Fruit fly (Drosophila melanogaster) whole organism, embryonic: ENCODE measurements around the gene foxo.

Experiments used
- CG10366 ChIP-seq: fragments of 200-800 bp; sonication (Bioruptor generic); IDR thresholded peaks from 2 replicates; pipeline ENCODE4 v1.3.6; 2022; ENCODE audit warnings: missing biosample characterization, missing genetic modification characterization
- CG11560 ChIP-seq: fragments of 200-800 bp; sonication (Bioruptor generic); IDR thresholded peaks from 3 replicates; pipeline ENCODE4 v1.3.6; 2022; ENCODE audit warnings: missing biosample characterization, missing genetic modification characterization
- CG11696 ChIP-seq: fragments of 200-800 bp; sonication (Bioruptor generic); IDR thresholded peaks from 2 replicates; pipeline ENCODE4 v1.3.6; 2022; ENCODE audit warnings: missing biosample characterization, missing genetic modification characterization
- CG11723 ChIP-seq: fragments of 200-800 bp; sonication (Bioruptor generic); optimal IDR thresholded peaks from 2 replicates; lab custom pipeline; 2017; ENCODE audit warnings: missing biosample characterization, mild to moderate bottlenecking, missing genetic modification characterization
- CG12104 ChIP-seq: fragments of 200-800 bp; sonication (Bioruptor generic); optimal IDR thresholded peaks from 3 replicates; lab custom pipeline; 2016; ENCODE audit warnings: missing biosample characterization, missing genetic modification characterization
- CG12299 ChIP-seq: fragments of 200-800 bp; sonication (Bioruptor generic); optimal IDR thresholded peaks from 2 replicates; lab custom pipeline; 2018; ENCODE audit warnings: missing biosample characterization, mild to moderate bottlenecking, missing genetic modification characterization
- CG13287 ChIP-seq: fragments of 200-800 bp; sonication (Bioruptor generic); IDR thresholded peaks from 2 replicates; pipeline ENCODE4 v1.3.6; 2022; ENCODE audit warnings: missing biosample characterization, missing genetic modification characterization; ENCODE audit not compliant: partially characterized antibody
- CG1647 ChIP-seq: fragments of 200-800 bp; sonication (Bioruptor generic); optimal IDR thresholded peaks from 3 replicates; lab custom pipeline; 2016; ENCODE audit warnings: missing biosample characterization, missing genetic modification characterization
- CG17912 ChIP-seq: fragments of 200-800 bp; sonication (Bioruptor generic); optimal IDR thresholded peaks from 2 replicates; lab custom pipeline; 2018; ENCODE audit warnings: missing biosample characterization, mild to moderate bottlenecking, missing genetic modification characterization
- CG18011 ChIP-seq: fragments of 200-800 bp; sonication (Bioruptor generic); optimal IDR thresholded peaks from 2 replicates; lab custom pipeline; 2017; ENCODE audit warnings: missing biosample characterization, missing genetic modification characterization, mild to moderate bottlenecking, moderate library complexity, missing genotype
- CG1832 ChIP-seq: fragments of 200-800 bp; sonication (Bioruptor generic); optimal IDR thresholded peaks from 2 replicates; lab custom pipeline; 2017; ENCODE audit warnings: missing biosample characterization, mild to moderate bottlenecking, missing genetic modification characterization, inconsistent platforms
- CG2678 ChIP-seq: fragments of 200-800 bp; sonication (Bioruptor generic); optimal IDR thresholded peaks from 3 replicates; lab custom pipeline; 2019; ENCODE audit warnings: missing biosample characterization, mild to moderate bottlenecking, missing genetic modification characterization, moderate library complexity
- CG32772 ChIP-seq: fragments of 200-800 bp; sonication (Bioruptor generic); IDR thresholded peaks from 2 replicates; pipeline ENCODE4 v1.3.6; 2022; ENCODE audit warnings: missing biosample characterization, missing genetic modification characterization
- CG9215 ChIP-seq: fragments of 200-800 bp; sonication (Bioruptor generic); IDR thresholded peaks from 2 replicates; pipeline ENCODE4 v1.3.6; 2022; ENCODE audit warnings: missing biosample characterization, missing genetic modification characterization
- CG9817 ChIP-seq: fragments of 200-800 bp; sonication (Bioruptor generic); optimal IDR thresholded peaks from 2 replicates; lab custom pipeline; 2018; ENCODE audit warnings: missing biosample characterization, mild to moderate bottlenecking, missing genetic modification characterization, moderate library complexity
- CoRest ChIP-seq: fragments of 200-800 bp; sonication (Bioruptor generic); optimal IDR thresholded peaks from 3 replicates; lab custom pipeline; 2018; ENCODE audit warnings: missing biosample characterization, mild to moderate bottlenecking, missing genetic modification characterization, moderate library complexity
- Dfd ChIP-seq, 2 experiments: fragments of >200 bp; optimal IDR thresholded peaks; 2 replicates each; lab custom pipeline; 2017; ENCODE audit warnings: missing biosample characterization in 2 of 2, missing genetic modification characterization in 2 of 2
- Eip74EF ChIP-seq, 2 experiments: fragments of 200-800 bp in 1 of 2; fragments of >200 bp in 1 of 2; sonication (Bioruptor generic) in 1 of 2; optimal IDR thresholded peaks; 2 replicates each; lab custom pipeline; 2017 to 2019; ENCODE audit warnings: missing biosample characterization in 2 of 2, missing genetic modification characterization in 2 of 2, mild to moderate bottlenecking in 1 of 2, moderate library complexity in 1 of 2
- Fer1 ChIP-seq: fragments of 200-800 bp; sonication (Bioruptor generic); optimal IDR thresholded peaks from 2 replicates; lab custom pipeline; 2017; ENCODE audit warnings: missing biosample characterization, mild to moderate bottlenecking, missing genetic modification characterization
- HLH3B ChIP-seq: fragments of 200-800 bp; sonication (Bioruptor generic); IDR thresholded peaks from 2 replicates; pipeline ENCODE4 v1.3.6; 2022; ENCODE audit warnings: missing biosample characterization, missing genetic modification characterization
- HmgZ ChIP-seq: fragments of 200-800 bp; sonication (Bioruptor generic); optimal IDR thresholded peaks from 2 replicates; lab custom pipeline; 2018; ENCODE audit warnings: missing biosample characterization, mild to moderate bottlenecking, missing genetic modification characterization
- Hr78 ChIP-seq, 2 experiments: fragments of 200-800 bp in 1 of 2; fragments of >200 bp in 1 of 2; sonication (Bioruptor generic) in 1 of 2; optimal IDR thresholded peaks; 2 replicates each; lab custom pipeline; 2017 to 2019; ENCODE audit warnings: missing biosample characterization in 2 of 2, missing genetic modification characterization in 2 of 2, mild to moderate bottlenecking in 1 of 2, moderate library complexity in 1 of 2
- Hsf ChIP-seq: fragments of 200-800 bp; sonication (Bioruptor generic); optimal IDR thresholded peaks from 3 replicates; lab custom pipeline; 2016; ENCODE audit warnings: missing biosample characterization, missing genetic modification characterization
- Lhr ChIP-seq: fragments of 200-800 bp; sonication (Bioruptor generic); optimal IDR thresholded peaks from 3 replicates; lab custom pipeline; 2017; ENCODE audit warnings: mild to moderate bottlenecking, missing biosample characterization, missing genetic modification reagents, missing genetic modification characterization
- Nf-YB ChIP-seq: fragments of 200-800 bp; sonication (Bioruptor generic); optimal IDR thresholded peaks from 3 replicates; lab custom pipeline; 2019; ENCODE audit warnings: missing biosample characterization, mild to moderate bottlenecking, missing genetic modification characterization, moderate library complexity
- Oaz ChIP-seq: fragments of 200-800 bp; sonication (Bioruptor generic); IDR thresholded peaks from 2 replicates; pipeline ENCODE4 v1.3.6; 2022; ENCODE audit warnings: missing biosample characterization, missing genetic modification characterization
- Optix ChIP-seq: fragments of 200-800 bp; sonication (Bioruptor generic); IDR thresholded peaks from 3 replicates; pipeline ENCODE4 v1.3.6; 2022; ENCODE audit warnings: missing biosample characterization, missing genetic modification characterization
- bigmax ChIP-seq: fragments of 200-800 bp; sonication (Bioruptor generic); optimal IDR thresholded peaks from 2 replicates; lab custom pipeline; 2018; ENCODE audit warnings: missing biosample characterization, mild to moderate bottlenecking, missing genetic modification characterization
- bsh ChIP-seq, 2 experiments: fragments of 200-800 bp; sonication (Bioruptor generic); optimal IDR thresholded peaks; 2 replicates each; lab custom pipeline; 2017 to 2018; ENCODE audit warnings: mild to moderate bottlenecking in 2 of 2, missing biosample characterization in 2 of 2, missing genetic modification characterization in 2 of 2, moderate library complexity in 1 of 2
- caup ChIP-seq: fragments of 200-800 bp; sonication (Bioruptor generic); optimal IDR thresholded peaks from 3 replicates; lab custom pipeline; 2017; ENCODE audit warnings: missing biosample characterization, mild to moderate bottlenecking, missing genetic modification characterization, moderate library complexity; ENCODE audit not compliant: severe bottlenecking
- crol ChIP-seq: fragments of 200-800 bp; sonication (Bioruptor generic); IDR thresholded peaks from 2 replicates; pipeline ENCODE4 v1.3.6; 2022; ENCODE audit warnings: missing biosample characterization, missing genetic modification characterization
- disco-r ChIP-seq: fragments of 200-800 bp; sonication (Bioruptor generic); optimal IDR thresholded peaks from 2 replicates; lab custom pipeline; 2016; ENCODE audit warnings: missing biosample characterization, missing genetic modification characterization
- exex ChIP-seq: fragments of 200-800 bp; sonication (Bioruptor generic); optimal IDR thresholded peaks from 4 replicates; lab custom pipeline; 2018; ENCODE audit warnings: missing biosample characterization, mild to moderate bottlenecking, missing genetic modification characterization, moderate library complexity
- grau ChIP-seq: fragments of 200-800 bp; optimal IDR thresholded peaks from 3 replicates; lab custom pipeline; 2019; ENCODE audit warnings: missing biosample characterization, mild to moderate bottlenecking, missing genetic modification characterization, moderate library complexity
- gro ChIP-seq: fragments of 200-800 bp; sonication (Bioruptor generic); optimal IDR thresholded peaks from 2 replicates; lab custom pipeline; 2016; ENCODE audit warnings: missing biosample characterization, missing genetic modification characterization
- gsb ChIP-seq: fragments of 200-800 bp; sonication (Bioruptor generic); IDR thresholded peaks from 2 replicates; pipeline ENCODE4 v1.3.6; 2022; ENCODE audit warnings: missing biosample characterization, missing genetic modification characterization
- gt ChIP-seq: fragments of 200-800 bp; sonication (Bioruptor generic); IDR thresholded peaks from 2 replicates; pipeline ENCODE4 v1.3.6; 2022; ENCODE audit warnings: missing biosample characterization, missing genetic modification characterization
- inv ChIP-seq: fragments of 200-800 bp; sonication (Bioruptor generic); IDR thresholded peaks from 2 replicates; pipeline ENCODE4 v1.3.6; 2022; ENCODE audit warnings: missing biosample characterization, missing genetic modification characterization; ENCODE audit not compliant: partially characterized antibody
- jing ChIP-seq: fragments of 200-800 bp; sonication (Bioruptor generic); optimal IDR thresholded peaks from 2 replicates; lab custom pipeline; 2018; ENCODE audit warnings: missing biosample characterization, mild to moderate bottlenecking, missing genetic modification characterization
- nau ChIP-seq: fragments of 200-800 bp; sonication (Bioruptor generic); optimal IDR thresholded peaks from 3 replicates; lab custom pipeline; 2017; ENCODE audit warnings: missing biosample characterization, mild to moderate bottlenecking, missing genetic modification characterization, missing genetic modification reagents
- nerfin-2 ChIP-seq: fragments of 200-800 bp; sonication (Bioruptor generic); IDR thresholded peaks from 2 replicates; pipeline ENCODE4 v1.3.6; 2022; ENCODE audit warnings: missing biosample characterization, missing genetic modification characterization; ENCODE audit not compliant: partially characterized antibody
- pzg ChIP-seq: fragments of 200-800 bp; sonication (Bioruptor generic); optimal IDR thresholded peaks from 3 replicates; lab custom pipeline; 2018; ENCODE audit warnings: missing biosample characterization, mild to moderate bottlenecking, missing genetic modification characterization, moderate library complexity
- schlank ChIP-seq: fragments of 200-800 bp; sonication (Bioruptor generic); optimal IDR thresholded peaks from 2 replicates; lab custom pipeline; 2018; ENCODE audit warnings: missing biosample characterization, mild to moderate bottlenecking, missing genetic modification characterization
- sob ChIP-seq: fragments of 200-800 bp; sonication (Bioruptor generic); IDR thresholded peaks from 2 replicates; pipeline ENCODE4 v1.3.6; 2022; ENCODE audit warnings: missing biosample characterization, missing genetic modification characterization
- toy ChIP-seq: fragments of 200-800 bp; sonication (Bioruptor generic); IDR thresholded peaks from 2 replicates; pipeline ENCODE4 v1.3.6; 2022; ENCODE audit warnings: missing biosample characterization, missing genetic modification characterization
- unc-4 ChIP-seq: fragments of 200-800 bp; sonication (Bioruptor generic); IDR thresholded peaks from 2 replicates; pipeline ENCODE4 v1.3.6; 2022; ENCODE audit warnings: missing biosample characterization, missing genetic modification characterization; ENCODE audit not compliant: partially characterized antibody
- zf30C ChIP-seq: fragments of 200-800 bp; sonication (Bioruptor generic); optimal IDR thresholded peaks from 3 replicates; lab custom pipeline; 2018; ENCODE audit warnings: missing biosample characterization, mild to moderate bottlenecking, missing genetic modification characterization

foxo gene

dm6 chr3R:14017640-14018429 is 38.9 kb upstream of the foxo start (continued):
- TF ChIP-seq nau (peak; percentile 47), Optix (GFP tag; lab: Robert Waterston, UW) (peak; percentile 50; the same call in 1 of the 3 replicates), CG1832 (GFP tag; lab: Kevin White, UChicago) (peak; percentile 97), gt (no peak), jing (GFP tag; lab: Kevin White, UChicago) (peak; percentile 71), gsb (GFP tag; lab: Robert Waterston, UW) (peak; percentile 41; the same call in 1 of the 2 replicates), CG2678 (peak; percentile 93), CG11723 (GFP tag; lab: Kevin White, UChicago) (peak; percentile 66), Oaz (GFP tag; lab: Robert Waterston, UW) (peak; percentile 71; the same call in 1 of the 2 replicates), CG12299 (peak; percentile 18), Fer1 (GFP tag; lab: Kevin White, UChicago) (peak; percentile 87), exex (tag; lab: Kevin White, UChicago) (peak; percentile 36), bigmax (no peak), Nf-YB (GFP tag; lab: Kevin White, UChicago) (peak; percentile 67), CoRest (peak; percentile 94), CG9215 (GFP tag; lab: Robert Waterston, UW) (no peak), HLH3B (GFP tag; lab: Robert Waterston, UW) (peak; percentile 83), caup (GFP tag; lab: Kevin White, UChicago) (peak; percentile 83), CG9817 (tag; lab: Kevin White, UChicago) (peak; percentile 67), CG18011 (GFP tag; lab: Kevin White, UChicago) (peak; percentile 33), Dfd (GFP tag; optimal IDR thresholded peaks at IDR 0.05; lab: Kevin White, UChicago) (no peak), Eip74EF (GFP tag; optimal IDR thresholded peaks at IDR 0.05; lab: Kevin White, UChicago) (peak in 1 of 2 experiments; percentile 88), CG17912 (GFP tag; lab: Kevin White, UChicago) (no peak), nerfin-2 (GFP tag; lab: Robert Waterston, UW) (0 out of 2 replicates have a peak, but pooled peaks have one; percentile 33), inv (GFP tag; lab: Robert Waterston, UW) (no peak), CG10366 (GFP tag; lab: Robert Waterston, UW) (peak; percentile 85), CG11696 (GFP tag; lab: Robert Waterston, UW) (peak; percentile 55; the same call in 1 of the 2 replicates), bsh (GFP tag; optimal IDR thresholded peaks at IDR 0.05; lab: Kevin White, UChicago) (peak in 1 of 2 experiments; percentile 70), toy (no peak), CG11560 (tag; lab: Robert Waterston, UW) (no peak), sob (GFP tag; lab: Robert Waterston, UW) (peak; percentile 75; the same call in 1 of the 2 replicates), Hsf (peak; percentile 22), crol (0 out of 2 replicates have a peak, but pooled peaks have one; percentile 7), zf30C (GFP tag; lab: Kevin White, UChicago) (peak; percentile 68), unc-4 (GFP tag; lab: Robert Waterston, UW) (no peak), CG12104 (GFP tag; lab: Kevin White, UChicago) (peak; percentile 68), pzg (GFP tag; lab: Kevin White, UChicago) (no peak), gro (GFP tag; lab: Kevin White, UChicago) (peak; percentile 63), HmgZ (tag; lab: Kevin White, UChicago) (no peak), CG32772 (peak; percentile 74), Hr78 (GFP tag; optimal IDR thresholded peaks at IDR 0.05; lab: Kevin White, UChicago) (peak in 1 of 2 experiments; percentile 68), grau (tag; lab: Kevin White, UChicago) (peak; percentile 89), disco-r (GFP tag; lab: Kevin White, UChicago) (peak; percentile 8), Lhr (GFP tag; lab: Kevin White, UChicago) (peak; percentile 47), schlank (tag; lab: Kevin White, UChicago) (no peak), CG1647 (GFP tag; lab: Kevin White, UChicago) (peak; percentile 30), CG13287 (peak; percentile 57)
